Worm (Caenorhabditis elegans): Measurements from ENCODE around the gene acbp-6.

DNA sequence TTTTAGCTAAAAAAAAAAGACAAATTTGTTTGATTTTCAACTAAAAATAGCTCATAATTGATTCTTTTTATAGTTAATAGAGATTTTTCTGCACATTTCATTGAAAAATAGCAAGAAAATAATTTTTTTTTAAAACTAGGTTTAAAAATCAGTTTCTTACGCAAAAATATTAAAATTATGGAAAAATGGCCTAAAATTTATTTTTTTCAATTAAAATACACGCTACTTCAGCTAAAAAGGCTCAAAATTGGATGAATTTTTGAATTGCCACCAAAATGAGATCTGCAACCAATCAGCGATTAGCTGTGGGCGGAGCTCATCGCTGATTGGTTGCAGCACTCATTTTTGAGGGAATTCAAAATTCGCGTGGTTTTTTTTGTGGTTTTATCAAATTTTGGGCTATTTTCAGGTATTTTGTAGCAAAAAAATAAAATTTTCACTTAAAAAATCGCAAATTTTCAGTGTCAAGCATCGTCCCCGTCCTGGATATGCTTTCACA is 10.4 kb downstream of the acbp-6 start:
- no peak for TF ChIP-seq klf-2 (GFP tag; conservative IDR thresholded peaks at IDR 0.05)
- TF ChIP-seq ztf-29 (GFP tag; IDR thresholded peaks at IDR 0.05): no peak
- no peak for TF ChIP-seq ztf-23 (GFP tag; IDR thresholded peaks at IDR 0.05)
- TF ChIP-seq med-1 (GFP tag; optimal IDR thresholded peaks at IDR 0.05; ENCODE audit: insufficient read depth): no peak
- no peak for TF ChIP-seq flt-1 (GFP tag; IDR thresholded peaks at IDR 0.05)
- TF ChIP-seq ref-1 (GFP tag; conservative IDR thresholded peaks at IDR 0.05): no peak
- TF ChIP-seq cog-1 (tag; optimal IDR thresholded peaks at IDR 0.05): no peak
- TF ChIP-seq T22C8.4 (GFP tag; IDR thresholded peaks at IDR 0.05): no peak
